Worm (Caenorhabditis elegans): ENCODE results near the gene vit-1.

Gene vit-1

DNA sequence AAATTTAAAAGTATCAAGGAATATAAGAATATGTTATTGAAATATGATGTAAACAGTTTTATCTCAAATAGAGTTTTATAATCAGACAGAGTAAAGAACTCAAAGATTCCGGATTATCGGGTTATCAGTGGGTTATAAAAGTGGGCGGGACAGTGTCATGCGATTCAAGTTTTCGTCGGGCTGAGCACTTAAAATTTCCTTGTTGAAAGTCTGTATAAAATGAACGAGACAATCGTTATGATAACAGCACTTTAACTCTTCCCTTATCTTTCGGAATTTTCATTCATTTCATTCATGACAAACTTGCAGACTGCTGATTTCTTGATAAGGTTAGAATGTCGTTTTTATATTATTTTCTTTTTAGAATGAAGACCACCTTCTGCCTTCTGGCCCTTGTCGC, 2.1 kb upstream of the vit-1 start, which contains the start of gene spp-14:
spp-14 (plus strand) TSS at position 365 of the 400 bp plus-strand sequence.
- TF ChIP-seq unc-62 (GFP tag; optimal IDR thresholded peaks at IDR 0.05), result no peak

DNA sequence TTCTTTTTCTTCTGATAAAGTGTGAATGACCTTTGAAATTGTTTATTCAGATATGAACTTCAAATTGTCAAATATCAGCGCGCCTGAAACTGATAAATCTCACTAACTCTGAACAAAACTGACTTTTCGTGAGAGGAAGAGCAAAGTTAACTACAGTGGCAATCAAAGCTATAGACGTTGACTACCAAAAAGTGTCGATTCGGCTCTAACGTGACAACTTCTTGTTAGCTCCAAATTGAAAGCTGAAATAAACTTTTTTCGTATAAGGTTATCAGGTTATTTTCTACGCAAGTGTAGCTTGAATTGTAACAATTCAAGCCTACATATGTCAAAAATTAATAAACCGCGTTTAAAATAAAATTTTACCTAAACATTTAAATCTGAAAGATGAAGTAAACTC, 1.3 kb upstream of the vit-1 start:
- no peak for TF ChIP-seq unc-62 (GFP tag; optimal IDR thresholded peaks at IDR 0.05)

DNA sequence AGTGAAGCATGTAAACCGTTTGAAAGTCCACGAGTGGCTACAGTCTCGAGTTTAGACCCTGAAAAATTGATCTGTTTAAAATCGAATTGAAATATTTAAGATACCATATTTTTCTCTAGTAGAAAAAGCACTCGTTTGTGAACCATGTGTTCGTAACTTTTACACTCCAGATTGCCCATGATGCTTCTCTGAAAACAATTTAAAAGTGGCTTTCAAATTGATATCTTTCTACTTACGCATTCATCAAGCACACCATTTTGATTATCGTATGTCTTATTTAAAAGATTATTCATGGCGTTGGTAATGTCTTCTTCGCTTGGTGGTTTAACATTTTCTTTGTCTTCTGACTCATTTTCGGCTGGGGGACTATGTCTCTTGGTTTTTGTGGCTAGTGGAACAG, 5.9 kb downstream of the vit-1 start:
- no peak for TF ChIP-seq unc-62 (GFP tag; optimal IDR thresholded peaks at IDR 0.05)

DNA sequence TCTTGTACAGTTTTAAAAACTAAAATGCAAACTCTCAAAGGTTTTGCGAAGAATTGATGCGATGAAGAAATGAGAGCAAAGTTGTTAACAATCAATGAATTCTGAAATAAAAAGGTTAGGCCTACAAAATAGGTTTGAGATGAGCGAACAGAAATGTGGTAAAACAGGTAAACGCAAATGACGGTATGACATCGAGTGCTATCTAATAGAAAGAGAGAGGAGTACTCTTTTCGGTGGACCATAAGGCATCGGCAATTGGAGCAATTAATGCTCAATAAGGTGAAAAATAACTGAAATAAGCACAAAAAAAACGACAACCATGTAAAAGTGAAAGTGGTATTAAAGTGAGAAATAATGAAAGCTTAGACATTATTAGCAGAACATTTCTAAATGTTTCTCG, 8.5 kb downstream of the vit-1 start, which contains the start of gene set-12:
set-12 (minus strand) TSS at position 101 of the 400 bp plus-strand sequence.
- TF ChIP-seq unc-62 (GFP tag; optimal IDR thresholded peaks at IDR 0.05), result no peak

DNA sequence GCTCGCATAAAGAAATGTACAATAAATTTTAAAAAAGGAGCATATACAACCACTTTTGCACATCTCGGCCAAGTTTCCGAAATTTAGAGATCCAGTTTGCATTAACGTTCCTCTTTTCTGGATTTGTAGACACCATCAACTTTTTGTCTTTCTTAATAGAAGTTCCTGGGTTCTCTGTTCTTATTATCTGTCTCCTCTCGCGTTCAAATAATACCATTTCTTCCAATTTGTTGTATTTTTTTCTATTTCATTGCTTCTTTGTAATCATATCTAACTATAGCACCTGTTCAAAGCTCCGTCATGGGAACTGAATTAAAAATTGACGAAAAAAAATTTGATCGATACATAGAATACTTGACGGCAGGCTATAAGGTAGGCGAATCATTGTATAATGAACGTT, 11.7 kb downstream of the vit-1 start, which contains the start of gene K09F5.1:
K09F5.1 (plus strand) TSS at position 301 of the 400 bp plus-strand sequence.
- TF ChIP-seq unc-62 (GFP tag; optimal IDR thresholded peaks at IDR 0.05), result no peak

DNA sequence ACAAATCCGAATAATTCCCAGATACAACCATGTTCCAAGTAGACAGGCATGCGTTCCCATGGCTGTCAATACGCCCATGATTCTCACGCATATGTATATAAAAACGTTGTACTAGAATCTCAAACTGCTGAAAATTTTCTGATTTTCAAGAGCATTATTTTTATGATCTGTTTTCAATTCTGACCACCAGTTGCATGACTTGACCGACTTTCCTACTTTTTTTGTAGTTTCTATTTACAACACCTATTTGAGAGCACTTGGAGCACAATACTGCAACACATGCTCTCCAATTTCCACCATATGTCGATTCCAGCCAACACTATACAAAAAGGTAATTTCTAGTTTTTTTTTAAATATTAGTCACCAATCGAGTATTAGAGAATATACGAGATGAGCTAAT, 16.2 kb downstream of the vit-1 start, which contains the start of gene ref-2:
ref-2 (plus strand) TSS at position 301 of the 400 bp plus-strand sequence.
- no peak for TF ChIP-seq unc-62 (GFP tag; optimal IDR thresholded peaks at IDR 0.05)

DNA sequence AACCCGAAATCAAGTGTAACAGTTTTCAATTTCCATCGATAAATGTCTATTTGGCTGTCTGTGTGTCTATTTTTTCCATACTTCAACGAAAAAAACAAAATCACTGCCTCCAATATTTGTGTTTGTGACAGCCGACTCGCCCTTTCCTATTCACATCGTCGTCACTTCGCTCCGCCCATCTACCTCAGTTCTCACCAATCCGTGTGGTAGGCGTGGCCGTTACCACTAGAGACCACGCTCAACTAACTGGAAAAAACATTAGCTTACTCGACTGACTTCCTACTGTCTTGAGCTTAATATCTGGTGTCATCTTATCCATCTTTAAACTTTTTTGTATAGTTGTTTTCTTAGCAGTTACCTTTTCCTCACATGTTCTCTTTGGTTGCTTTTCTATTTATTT, 17.7 kb downstream of the vit-1 start:
- no peak for TF ChIP-seq unc-62 (GFP tag; optimal IDR thresholded peaks at IDR 0.05)

DNA sequence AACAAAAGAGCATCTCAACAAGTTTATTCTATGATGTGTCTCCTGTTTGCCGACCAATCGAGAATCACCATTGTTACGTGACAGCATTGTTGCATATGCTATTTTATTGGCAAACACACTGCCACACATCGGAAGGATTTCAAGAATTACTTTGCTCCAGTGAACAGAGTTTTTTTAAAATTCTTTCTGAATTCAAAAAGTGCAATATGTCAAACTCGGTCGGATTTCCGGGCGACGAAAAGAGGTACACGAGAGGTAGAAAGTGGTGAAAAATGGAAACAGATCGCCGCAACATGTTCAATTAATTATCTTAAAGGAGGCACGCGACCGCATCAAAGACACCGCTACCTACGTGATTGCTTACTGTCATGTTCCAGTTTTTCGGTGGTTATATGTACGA, 22.4 kb downstream of the vit-1 start:
- no peak for TF ChIP-seq unc-62 (GFP tag; optimal IDR thresholded peaks at IDR 0.05)

DNA sequence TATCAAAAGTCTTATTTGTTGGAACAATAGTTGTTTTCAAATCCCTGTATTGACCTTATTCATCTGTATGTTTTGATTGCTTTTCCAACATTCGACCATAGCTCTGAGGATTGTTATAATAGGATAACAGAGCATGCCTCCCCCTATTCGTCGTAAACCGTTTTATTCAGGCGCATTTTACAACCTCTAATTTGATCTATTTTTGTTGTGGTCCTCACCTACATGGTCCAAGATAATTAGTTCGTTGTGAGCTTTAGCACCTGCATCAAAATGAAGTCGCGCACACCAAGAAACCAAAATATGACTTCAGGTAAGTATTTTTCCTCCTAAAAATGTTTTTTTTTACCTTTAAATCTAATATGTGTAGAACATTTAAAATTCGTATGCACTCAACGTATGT, 25.1 kb downstream of the vit-1 start, which contains the start of gene deg-1:
deg-1 (plus strand) TSS at position 301 of the 400 bp plus-strand sequence.
- TF ChIP-seq unc-62 (GFP tag; optimal IDR thresholded peaks at IDR 0.05), result no peak

DNA sequence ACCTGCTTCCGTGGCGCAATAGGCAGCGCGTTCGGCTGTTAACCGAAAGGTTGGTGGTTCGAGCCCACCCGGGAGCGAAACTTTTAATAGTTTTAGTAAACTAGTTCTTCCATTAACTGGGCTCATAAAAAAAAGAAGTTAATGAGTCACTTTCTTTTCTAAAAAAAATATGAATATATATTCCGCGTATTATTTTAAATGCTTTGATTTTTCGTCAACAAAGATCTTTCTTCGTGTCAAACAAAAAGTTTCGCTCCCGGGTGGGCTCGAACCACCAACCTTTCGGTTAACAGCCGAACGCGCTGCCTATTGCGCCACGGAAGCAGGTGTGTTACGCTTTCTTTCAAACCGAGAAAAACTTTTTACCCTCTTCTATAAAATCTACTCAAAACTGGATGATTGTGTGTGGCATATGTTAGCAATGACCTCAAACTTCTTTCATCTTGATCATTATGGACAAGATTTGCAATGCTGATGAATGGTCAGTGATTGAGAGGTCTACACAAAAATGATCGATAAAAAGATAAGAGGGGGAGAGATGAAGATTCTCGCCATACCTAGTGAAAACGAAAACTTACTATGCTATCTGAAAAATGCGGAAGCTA, 46.1 kb downstream of the vit-1 start:
- no peak for TF ChIP-seq unc-62 (GFP tag; optimal IDR thresholded peaks at IDR 0.05)

DNA sequence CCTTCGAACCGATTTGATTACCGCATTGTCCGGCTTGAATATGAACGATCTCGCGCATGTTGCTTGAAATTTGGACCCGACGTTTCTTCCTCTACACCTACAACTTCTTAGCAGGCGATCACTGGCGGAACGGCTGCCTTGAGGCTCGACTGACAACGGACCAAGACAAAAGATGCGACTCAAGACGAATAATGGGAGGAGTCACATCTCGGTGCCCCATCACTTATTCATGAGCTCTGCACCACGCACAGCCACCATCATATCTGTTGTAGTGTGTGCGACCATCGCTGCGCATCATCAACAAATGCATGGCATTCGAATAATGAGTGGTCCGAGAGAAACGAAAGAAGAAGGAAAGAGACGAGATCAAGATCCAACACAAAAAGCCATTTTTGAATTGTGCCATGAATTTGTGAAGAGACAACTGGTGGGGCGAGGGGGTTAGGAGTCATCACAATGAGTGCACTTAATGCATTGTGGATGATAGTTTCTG, 48.9 kb downstream of the vit-1 start, which contains the start of gene mec-7:
mec-7 (minus strand) TSS at position 181 of the 493 bp plus-strand sequence.
- no peak for TF ChIP-seq unc-62 (GFP tag; optimal IDR thresholded peaks at IDR 0.05)

DNA sequence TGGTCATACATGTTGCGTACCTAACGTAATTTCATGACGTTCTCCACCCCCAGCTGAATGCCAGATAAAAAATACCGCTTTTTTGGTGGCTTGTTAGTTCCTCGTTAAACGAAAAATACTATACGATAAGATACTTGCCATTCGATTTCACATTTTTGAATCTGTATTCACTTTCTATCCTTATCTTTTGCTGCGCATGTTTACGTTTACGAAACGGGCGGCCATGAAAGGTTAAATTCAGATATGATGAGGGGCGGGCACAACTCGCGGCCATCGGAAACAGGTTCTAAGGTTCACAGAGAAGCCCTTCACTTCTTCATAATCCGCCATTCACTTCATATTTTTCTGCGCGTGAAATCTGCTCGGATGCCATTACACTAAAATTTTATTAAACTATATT, 51.1 kb downstream of the vit-1 start:
- no peak for TF ChIP-seq unc-62 (GFP tag; optimal IDR thresholded peaks at IDR 0.05)

DNA sequence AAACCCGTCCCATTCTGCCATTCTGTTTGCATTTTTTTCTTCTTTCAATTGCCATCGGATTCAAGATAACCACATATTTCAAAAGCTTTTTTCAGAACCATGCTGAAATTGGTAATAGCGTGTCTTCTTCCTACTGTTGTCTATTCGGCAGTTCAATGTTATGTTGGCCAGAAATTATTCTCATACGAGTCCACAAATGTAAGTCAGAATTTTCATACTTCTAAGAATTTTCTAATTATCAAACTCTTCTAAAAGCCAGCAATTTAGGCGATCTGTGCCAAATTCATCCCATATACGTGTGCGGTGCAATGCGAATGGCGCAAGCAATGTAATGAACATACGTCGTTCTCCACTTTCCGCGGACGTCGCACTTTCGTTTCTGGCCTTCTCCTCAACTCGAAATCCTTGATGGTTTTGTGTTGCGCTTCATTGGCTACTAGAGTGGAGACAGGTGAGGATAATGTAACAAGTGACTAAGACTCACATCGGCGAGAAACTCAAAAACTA, 51.9 kb downstream of the vit-1 start, which contains the start of gene ZK154.1:
ZK154.1 (plus strand) TSS at position 51 of the 507 bp plus-strand sequence.
- TF ChIP-seq unc-62 (GFP tag; optimal IDR thresholded peaks at IDR 0.05), result no peak

DNA sequence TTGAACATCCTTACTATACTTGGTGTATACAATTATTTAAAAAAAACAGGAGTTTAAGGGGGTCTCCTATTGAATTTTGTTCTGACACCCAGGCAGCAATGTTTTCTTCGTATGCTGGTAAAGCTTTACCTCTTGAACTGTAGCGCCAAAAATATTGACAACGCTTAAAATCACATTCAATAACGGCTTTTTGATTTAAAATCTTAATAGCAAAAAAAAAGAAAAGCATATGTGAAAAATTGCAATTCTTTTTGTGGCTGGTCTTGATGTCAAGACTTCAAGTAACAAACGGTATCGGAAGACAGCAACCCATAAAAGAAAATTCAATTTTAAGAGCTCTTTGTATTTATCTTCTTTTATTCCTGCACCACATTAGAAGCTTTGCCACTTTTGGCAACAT, 54.1 kb downstream of the vit-1 start:
- no peak for TF ChIP-seq unc-62 (GFP tag; optimal IDR thresholded peaks at IDR 0.05)

DNA sequence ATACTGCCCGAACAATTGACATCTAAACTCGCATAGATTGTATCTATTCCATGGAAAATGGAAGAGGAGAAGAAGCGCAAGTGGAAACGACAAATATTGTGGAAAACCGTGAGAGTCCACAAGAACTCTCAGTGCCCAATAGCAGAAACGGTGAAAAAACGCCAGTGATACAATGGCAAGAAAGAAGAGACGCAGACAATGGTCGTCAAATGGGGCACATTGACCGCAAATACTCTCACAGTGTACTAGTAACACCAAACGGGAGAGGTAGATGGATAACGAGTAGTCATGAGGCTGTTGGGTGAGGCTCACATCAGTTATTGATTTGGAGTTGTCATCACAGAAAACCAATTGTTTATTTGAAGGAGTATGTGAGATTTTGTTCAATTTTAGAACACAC, 54.7 kb downstream of the vit-1 start, which contains the start of gene ZK154.4:
ZK154.4 (minus strand) TSS at position 27 of the 400 bp plus-strand sequence.
- no peak for TF ChIP-seq unc-62 (GFP tag; optimal IDR thresholded peaks at IDR 0.05)
